Fruit fly (Drosophila melanogaster) whole organism: Measurements from ENCODE around the gene CG10375.

Experiments
- CG8478 ChIP-seq: fragments of >200 bp; optimal IDR thresholded peaks from 2 replicates; lab custom pipeline; 2018; ENCODE audit warnings: inconsistent platforms
- Dll ChIP-seq: fragments of >200 bp; optimal IDR thresholded peaks from 2 replicates; lab custom pipeline; 2017
- EcR ChIP-seq, 2 experiments: fragments of >200 bp; optimal IDR thresholded peaks; 2 replicates each; lab custom pipeline; 2017; ENCODE audit warnings: missing biosample characterization in 2 of 2, missing genetic modification characterization in 2 of 2, missing genetic modification reagents in 2 of 2
- pan ChIP-seq: fragments of >200 bp; optimal IDR thresholded peaks from 2 replicates; lab custom pipeline; 2017
- psq ChIP-seq: fragments of >200 bp; optimal IDR thresholded peaks from 2 replicates; lab custom pipeline; 2017
- usp ChIP-seq: fragments of >200 bp; optimal IDR thresholded peaks from 2 replicates; lab custom pipeline; 2017; ENCODE audit warnings: missing biosample characterization, missing genetic modification characterization, mixed read lengths

CG10375 gene

DNA sequence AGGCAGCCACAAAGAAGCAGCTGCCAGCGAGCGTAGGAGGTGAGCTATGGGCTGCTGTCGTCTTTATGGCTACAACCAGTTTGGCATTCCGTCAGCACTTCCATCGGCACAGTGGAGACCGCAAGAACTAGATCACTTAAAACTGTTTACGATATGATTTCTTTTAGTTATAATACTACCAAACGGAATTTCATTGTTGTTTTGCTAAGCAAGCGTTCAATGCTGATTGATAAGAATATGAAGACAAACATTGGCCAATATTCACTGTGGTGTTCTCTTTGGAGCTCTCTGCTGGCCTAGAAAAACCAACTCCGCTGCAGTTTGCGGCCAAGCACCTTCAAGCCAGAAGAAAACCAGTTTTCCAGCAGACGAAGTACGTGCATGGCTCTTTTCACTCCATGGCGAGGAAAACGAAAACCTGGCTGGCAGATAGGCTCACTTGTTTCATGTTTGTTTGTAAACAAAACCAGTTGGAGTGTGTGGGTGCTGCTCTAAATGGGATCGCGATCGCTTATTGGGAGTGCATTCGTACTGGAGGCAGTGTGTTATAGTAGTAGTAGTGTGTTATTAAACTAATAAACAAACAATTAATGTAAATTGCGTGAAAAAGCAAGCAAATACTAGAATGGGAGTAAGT is 50.2 kb downstream of the CG10375 start:
- TF ChIP-seq pan (lab: Kevin White, UChicago) (no peak), usp (GFP tag; lab: Kevin White, UChicago) (no peak), EcR (GFP tag; optimal IDR thresholded peaks at IDR 0.05; lab: Kevin White, UChicago) (no peak), psq (lab: Kevin White, UChicago) (no peak), CG8478 (no peak), Dll (lab: Kevin White, UChicago) (no peak)
